Worm (Caenorhabditis elegans) whole organism, mixed stage, embryonic: Measurements from ENCODE around the gene F47G3.1.
A peak's percentile ranks its signal among the peaks of the same experiment; 100 is the strongest.

ENCODE experiments used
- M03D4.4 ChIP-seq: sonication (generic microtip); optimal IDR thresholded peaks from 2 replicates; lab custom pipeline; 2017; ENCODE audit warnings: mild to moderate bottlenecking, missing genetic modification characterization, missing compliant biosample characterization
- bed-3 ChIP-seq: fragments of 200-800 bp; sonication (Bioruptor generic); optimal IDR thresholded peaks from 3 replicates; lab custom pipeline; 2018; ENCODE audit warnings: mild to moderate bottlenecking, missing genetic modification characterization, moderate library complexity, missing compliant biosample characterization
- blmp-1 ChIP-seq: fragments of 150-350 bp; optimal IDR thresholded peaks from 2 replicates; lab custom pipeline; 2014; ENCODE audit warnings: missing biosample characterization, missing genetic modification characterization
- ceh-39 ChIP-seq: fragments of 150-350 bp; optimal IDR thresholded peaks from 2 replicates; lab custom pipeline; 2014; ENCODE audit warnings: missing biosample characterization, missing genetic modification characterization
- ceh-43 ChIP-seq: fragments of 200-800 bp; sonication (Bioruptor generic); optimal IDR thresholded peaks from 2 replicates; lab custom pipeline; 2018; ENCODE audit warnings: mild to moderate bottlenecking, missing genetic modification characterization, moderate library complexity, missing compliant biosample characterization
- ceh-83 ChIP-seq: fragments of 200-800 bp; sonication (Bioruptor generic); optimal IDR thresholded peaks from 2 replicates; lab custom pipeline; 2018; ENCODE audit warnings: mild to moderate bottlenecking, missing genetic modification characterization, missing compliant biosample characterization
- ces-1 ChIP-seq: fragments of 150-350 bp; optimal IDR thresholded peaks from 2 replicates; lab custom pipeline; 2014; ENCODE audit warnings: missing biosample characterization, missing genetic modification reagents, missing genetic modification characterization
- cnd-1 ChIP-seq: fragments of 200-800 bp; sonication (Bioruptor generic); optimal IDR thresholded peaks from 2 replicates; lab custom pipeline; 2018; ENCODE audit warnings: mild to moderate bottlenecking, missing genetic modification characterization, missing compliant biosample characterization
- drap-1 ChIP-seq: fragments of 200-800 bp; sonication (Bioruptor generic); optimal IDR thresholded peaks from 3 replicates; lab custom pipeline; 2018; ENCODE audit warnings: mild to moderate bottlenecking, missing genetic modification characterization, missing compliant biosample characterization
- elt-1 ChIP-seq: sonication (generic microtip); optimal IDR thresholded peaks from 2 replicates; lab custom pipeline; 2017; ENCODE audit warnings: missing genetic modification characterization, mild to moderate bottlenecking, missing compliant biosample characterization, antibody characterized with exemption, moderate library complexity, borderline replicate concordance; ENCODE audit not compliant: insufficient read depth
- elt-3 ChIP-seq: fragments of 150-350 bp; optimal IDR thresholded peaks from 2 replicates; lab custom pipeline; 2014; ENCODE audit warnings: missing biosample characterization, missing genetic modification characterization
- flh-1 ChIP-seq: fragments of 200-800 bp; sonication (Bioruptor generic); optimal IDR thresholded peaks from 2 replicates; lab custom pipeline; 2018; ENCODE audit warnings: mild to moderate bottlenecking, missing genetic modification characterization, moderate library complexity, missing compliant biosample characterization
- ham-2 ChIP-seq: fragments of 200-800 bp; sonication (Bioruptor generic); optimal IDR thresholded peaks from 2 replicates; lab custom pipeline; 2018; ENCODE audit warnings: mild to moderate bottlenecking, missing genetic modification characterization, missing compliant biosample characterization
- hlh-1 ChIP-seq: fragments of 150-350 bp; optimal IDR thresholded peaks from 2 replicates; lab custom pipeline; 2014; ENCODE audit warnings: missing biosample characterization, missing genetic modification reagents, missing genetic modification characterization
- lin-13 ChIP-seq: fragments of 150-350 bp; optimal IDR thresholded peaks from 2 replicates; lab custom pipeline; 2014; ENCODE audit warnings: missing biosample characterization, missing genetic modification characterization
- lin-32 ChIP-seq: fragments of 200-800 bp; sonication (Bioruptor generic); optimal IDR thresholded peaks from 2 replicates; lab custom pipeline; 2018; ENCODE audit warnings: mild to moderate bottlenecking, missing genetic modification characterization, missing compliant biosample characterization
- lsy-2 ChIP-seq: fragments of 150-350 bp; optimal IDR thresholded peaks from 2 replicates; lab custom pipeline; 2014; ENCODE audit warnings: missing biosample characterization, missing genetic modification characterization
- mab-5 ChIP-seq: fragments of 150-350 bp; optimal IDR thresholded peaks from 2 replicates; lab custom pipeline; 2014; ENCODE audit warnings: missing biosample characterization, missing genetic modification characterization
- mep-1 ChIP-seq: fragments of 150-350 bp; optimal IDR thresholded peaks from 2 replicates; lab custom pipeline; 2017; ENCODE audit warnings: missing biosample characterization, missing genetic modification reagents, missing genetic modification characterization, inconsistent platforms
- mls-2 ChIP-seq: sonication (generic microtip); optimal IDR thresholded peaks from 2 replicates; lab custom pipeline; 2016; ENCODE audit warnings: mild to moderate bottlenecking, missing genetic modification characterization, moderate library complexity, missing compliant biosample characterization
- nhr-12 ChIP-seq: fragments of 150-350 bp; optimal IDR thresholded peaks from 2 replicates; lab custom pipeline; 2014; ENCODE audit warnings: missing biosample characterization, missing genetic modification characterization
- nhr-2 ChIP-seq: fragments of 150-350 bp; optimal IDR thresholded peaks from 2 replicates; lab custom pipeline; 2014; ENCODE audit warnings: missing biosample characterization, missing genetic modification characterization
- nhr-237 ChIP-seq: fragments of 150-350 bp; optimal IDR thresholded peaks from 2 replicates; lab custom pipeline; 2014; ENCODE audit warnings: missing biosample characterization, missing genetic modification characterization
- nhr-28 ChIP-seq: fragments of 150-350 bp; optimal IDR thresholded peaks from 2 replicates; lab custom pipeline; 2014; ENCODE audit warnings: missing biosample characterization, missing genetic modification characterization
- nhr-76 ChIP-seq: sonication (generic microtip); optimal IDR thresholded peaks from 2 replicates; lab custom pipeline; 2017; ENCODE audit warnings: missing biosample characterization, missing genetic modification characterization
- pha-4 ChIP-seq: fragments of 150-350 bp; optimal IDR thresholded peaks from 2 replicates; lab custom pipeline; 2018; ENCODE audit warnings: missing biosample characterization, missing genetic modification reagents, missing genetic modification characterization
- sem-2 ChIP-seq: fragments of 200-800 bp; sonication (Bioruptor generic); optimal IDR thresholded peaks from 2 replicates; lab custom pipeline; 2018; ENCODE audit warnings: mild to moderate bottlenecking, missing genetic modification characterization, missing compliant biosample characterization
- snpc-4 ChIP-seq: fragments of 150-350 bp; optimal IDR thresholded peaks from 2 replicates; lab custom pipeline; 2014; ENCODE audit warnings: missing biosample characterization, missing genetic modification characterization
- sptf-1 ChIP-seq: sonication (generic microtip); optimal IDR thresholded peaks from 2 replicates; lab custom pipeline; 2017; ENCODE audit warnings: mild to moderate bottlenecking, missing genetic modification characterization, moderate library complexity, missing compliant biosample characterization
- tbx-8 ChIP-seq: fragments of 200-800 bp; sonication (Bioruptor generic); optimal IDR thresholded peaks from 2 replicates; lab custom pipeline; 2018; ENCODE audit warnings: mild to moderate bottlenecking, missing genetic modification characterization, moderate library complexity, missing compliant biosample characterization
- unc-120 ChIP-seq: sonication (generic microtip); optimal IDR thresholded peaks from 2 replicates; lab custom pipeline; 2017; ENCODE audit warnings: missing genetic modification characterization, missing compliant biosample characterization; ENCODE audit not compliant: poor library complexity, severe bottlenecking
- unc-39 ChIP-seq: fragments of 150-350 bp; optimal IDR thresholded peaks from 2 replicates; lab custom pipeline; 2014; ENCODE audit warnings: missing biosample characterization, missing genetic modification characterization
- unc-62 ChIP-seq: fragments of 150-350 bp; optimal IDR thresholded peaks from 2 replicates; lab custom pipeline; 2014; ENCODE audit warnings: missing biosample characterization, missing genetic modification reagents, missing genetic modification characterization
- zip-8 ChIP-seq: fragments of 150-350 bp; optimal IDR thresholded peaks from 2 replicates; lab custom pipeline; 2014; ENCODE audit warnings: missing biosample characterization, missing genetic modification characterization
- ztf-11 ChIP-seq: fragments of 150-350 bp; optimal IDR thresholded peaks from 2 replicates; lab custom pipeline; 2014; ENCODE audit warnings: missing biosample characterization, missing genetic modification characterization

Gene F47G3.1

DNA sequence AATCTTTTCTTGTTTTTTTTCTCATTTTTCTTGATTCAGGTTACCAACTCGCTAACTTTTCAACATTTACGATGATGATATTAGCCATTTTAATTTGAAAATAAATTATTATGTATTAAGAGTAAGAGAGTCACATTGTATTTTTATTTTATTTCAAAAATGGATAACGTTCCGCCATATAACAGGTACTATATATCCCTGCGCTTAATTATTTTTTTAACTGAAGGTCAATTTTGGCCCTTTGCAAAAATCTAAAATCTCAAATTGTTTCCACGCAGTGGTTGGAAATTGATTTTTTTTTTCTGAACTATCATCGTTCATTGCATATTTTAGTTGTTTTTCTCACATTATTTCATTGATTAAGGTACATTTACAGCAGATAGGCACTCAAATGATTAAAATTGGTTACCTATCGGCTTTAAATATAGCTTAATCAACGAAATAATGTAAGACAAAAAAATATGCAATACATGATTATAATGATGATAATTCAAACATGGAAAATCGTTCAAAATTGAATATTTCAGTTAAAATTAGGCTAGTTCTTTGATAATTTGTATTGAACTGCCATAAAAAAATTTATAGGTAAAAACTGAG is 20.8 kb upstream of the F47G3.1 start:
- TF ChIP-seq drap-1 (no peak), nhr-237 (tag; lab: Kevin White, UChicago) (peak; percentile 61)
- TF ChIP-seq, all 35 proteins: peak for 1

DNA sequence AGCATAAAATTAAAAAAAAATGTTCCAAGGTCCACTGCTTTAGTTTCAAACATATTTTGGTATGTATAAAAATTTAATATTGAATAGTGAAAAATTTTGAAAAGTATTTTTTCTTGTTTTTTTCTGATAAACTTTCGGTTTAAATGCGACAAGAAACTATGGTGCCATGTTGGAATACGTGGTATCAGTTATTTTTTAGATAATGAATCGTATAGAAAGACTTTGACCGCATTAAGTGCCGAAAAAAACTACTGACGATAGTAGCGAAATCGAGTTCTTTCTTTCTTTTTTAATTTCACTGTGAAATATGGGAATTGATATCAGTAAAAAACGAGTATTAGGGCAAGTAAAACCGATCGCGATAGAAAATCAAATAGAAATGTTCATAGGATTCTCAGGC is 19.7 kb upstream of the F47G3.1 start, which contains the start of gene T24D8.6:
TSS of gene T24D8.6 (minus strand) at position 101 of the 400 bp plus-strand sequence.
- TF ChIP-seq hlh-1 (no peak), nhr-2 (tag; lab: Kevin White, UChicago) (no peak), sptf-1 (tag; lab: Kevin White, UChicago) (no peak), blmp-1 (no peak), lsy-2 (tag; lab: Kevin White, UChicago) (no peak), elt-3 (tag; lab: Kevin White, UChicago) (no peak), pha-4 (tag; lab: Kevin White, UChicago) (no peak), ztf-11 (tag; lab: Kevin White, UChicago) (no peak), unc-39 (tag; lab: Kevin White, UChicago) (no peak), nhr-28 (tag; lab: Kevin White, UChicago) (no peak)

DNA sequence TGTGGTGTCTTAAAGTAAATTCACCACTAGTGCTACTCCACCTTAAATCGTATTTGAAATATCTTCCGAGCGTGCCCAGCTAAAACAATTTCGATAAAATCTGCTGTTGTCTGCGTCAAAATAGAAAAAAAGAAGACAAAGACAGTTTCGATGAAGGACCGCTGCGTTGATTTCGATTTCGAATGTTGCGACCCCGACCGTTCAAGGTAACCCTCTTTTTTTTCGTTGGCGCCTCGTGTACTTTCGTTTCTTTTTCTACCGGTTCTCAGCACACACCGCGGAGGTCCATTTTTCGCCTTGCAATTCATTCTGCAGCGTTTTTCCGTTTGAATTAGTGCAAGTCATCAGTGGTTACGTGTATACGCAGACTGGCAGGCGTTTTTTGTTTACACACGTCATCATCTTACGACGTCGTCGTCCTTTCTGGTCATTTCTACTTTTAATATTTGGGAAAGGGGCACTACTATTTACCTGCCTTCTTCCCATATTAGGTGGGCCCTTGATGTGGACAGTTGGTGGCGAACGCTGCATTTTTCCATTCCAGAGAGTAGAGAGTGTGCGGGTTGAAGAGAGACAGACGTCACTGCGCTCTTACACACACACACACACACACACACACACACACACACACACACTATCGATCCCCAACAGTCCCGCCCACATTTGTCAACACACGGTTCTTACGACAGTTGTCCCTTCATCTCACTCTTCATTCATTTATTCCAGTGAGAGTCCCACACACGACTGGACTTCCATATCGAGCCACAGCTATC is 17.3 kb upstream of the F47G3.1 start:
- no peak for TF ChIP-seq tbx-8
- TF ChIP-seq nhr-237 (tag; lab: Kevin White, UChicago) = no peak
- no peak for TF ChIP-seq elt-3 (tag; lab: Kevin White, UChicago)
- TF ChIP-seq nhr-28 (tag; lab: Kevin White, UChicago) = no peak
- TF ChIP-seq lin-32 (GFP tag; lab: Kevin White, UChicago) = no peak
- peak; percentile 51 for TF ChIP-seq mls-2 (tag; lab: Kevin White, UChicago)
- no peak for TF ChIP-seq zip-8 (tag; lab: Kevin White, UChicago)
- no peak for TF ChIP-seq bed-3 (GFP tag; lab: Kevin White, UChicago)
- no peak for TF ChIP-seq nhr-12 (tag; lab: Kevin White, UChicago)
- TF ChIP-seq elt-1 = no peak
- peak; percentile 18 for TF ChIP-seq ham-2 (GFP tag; lab: Kevin White, UChicago)
- TF ChIP-seq hlh-1 = no peak
- peak; percentile 54 for TF ChIP-seq mep-1 (tag; lab: Kevin White, UChicago)
- TF ChIP-seq lin-13 (tag; lab: Kevin White, UChicago) = no peak
- peak; percentile 16 for TF ChIP-seq unc-120 (tag; lab: Kevin White, UChicago)
- peak; percentile 56 for TF ChIP-seq ztf-11 (tag; lab: Kevin White, UChicago)
- TF ChIP-seq pha-4 (tag; lab: Kevin White, UChicago) = peak; percentile 80
- peak; percentile 70 for TF ChIP-seq cnd-1 (tag; lab: Kevin White, UChicago)
- TF ChIP-seq unc-39 (tag; lab: Kevin White, UChicago) = no peak
- no peak for TF ChIP-seq lsy-2 (tag; lab: Kevin White, UChicago)
- no peak for TF ChIP-seq mab-5 (tag; lab: Kevin White, UChicago)
- TF ChIP-seq ceh-83 (GFP tag; lab: Kevin White, UChicago) = no peak
- TF ChIP-seq blmp-1 = no peak
- TF ChIP-seq sem-2 = peak; percentile 10
- TF ChIP-seq snpc-4 (tag; lab: Kevin White, UChicago) = no peak
- TF ChIP-seq ceh-39 (tag; lab: Kevin White, UChicago) = peak; percentile 75
- peak; percentile 49 for TF ChIP-seq drap-1
- no peak for TF ChIP-seq ces-1 (GFP tag; lab: Kevin White, UChicago)
- TF ChIP-seq nhr-2 (tag; lab: Kevin White, UChicago) = peak; percentile 27
- peak; percentile 16 for TF ChIP-seq sptf-1 (tag; lab: Kevin White, UChicago)
- TF ChIP-seq nhr-76 (tag; lab: Kevin White, UChicago) = no peak
- no peak for TF ChIP-seq flh-1
- TF ChIP-seq ceh-43 (GFP tag; lab: Kevin White, UChicago) = no peak
- TF ChIP-seq M03D4.4 (tag; lab: Kevin White, UChicago) = peak; percentile 15
- TF ChIP-seq unc-62 (GFP tag; lab: Kevin White, UChicago) = no peak
